Worm (Caenorhabditis elegans): ENCODE data around the gene sra-13.

DNA sequence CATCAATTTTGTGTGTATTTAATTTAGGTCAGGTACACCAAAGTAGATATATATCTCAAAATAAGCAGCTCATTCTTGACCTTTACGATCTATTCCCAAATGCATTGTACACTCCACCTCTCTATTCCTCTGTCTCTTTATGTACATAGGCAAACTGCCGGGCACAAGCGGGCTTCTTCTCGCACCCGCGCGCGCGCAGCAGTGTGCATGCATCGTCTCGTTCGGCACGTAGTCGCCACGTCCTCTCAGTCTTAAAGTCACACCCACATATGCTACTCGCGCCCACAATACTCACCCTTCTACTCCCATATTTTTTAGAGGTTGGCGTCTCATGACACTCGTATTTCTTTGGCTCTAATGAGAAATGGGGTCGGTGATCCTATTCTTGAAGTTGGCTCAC, 43.9 kb downstream of the sra-13 start:
- no peak for TF ChIP-seq pqm-1 (tag; optimal IDR thresholded peaks at IDR 0.05)
- TF ChIP-seq ama-1 (optimal IDR thresholded peaks at IDR 0.05), result no peak
- no peak for TF ChIP-seq rnt-1 (tag; optimal IDR thresholded peaks at IDR 0.05)
- TF ChIP-seq pag-3 (tag; optimal IDR thresholded peaks at IDR 0.05; ENCODE audit: borderline replicate concordance), result no peak
- no peak for TF ChIP-seq hlh-15 (tag; optimal IDR thresholded peaks at IDR 0.05)
- no peak for TF ChIP-seq ceh-14 (tag; optimal IDR thresholded peaks at IDR 0.05)
- no peak for TF ChIP-seq dve-1 (tag; optimal IDR thresholded peaks at IDR 0.05)
- no peak for TF ChIP-seq ttx-3 (tag; optimal IDR thresholded peaks at IDR 0.05)
- no peak for TF ChIP-seq pha-4 (tag; optimal IDR thresholded peaks at IDR 0.05)
- TF ChIP-seq nhr-232 (tag; optimal IDR thresholded peaks at IDR 0.05), result no peak
- TF ChIP-seq madf-2 (tag; optimal IDR thresholded peaks at IDR 0.05), result no peak
- TF ChIP-seq ceh-45 (GFP tag; IDR thresholded peaks at IDR 0.05), result no peak
